Fruit fly (Drosophila melanogaster): ENCODE data around the gene CG17292.
A peak's percentile ranks its signal among the peaks of the same experiment; 100 is the strongest.

Gene CG17292

dm6 chr2L:8350560-8351171 is 19.6 kb upstream of the CG17292 start (continued):
- no peak for TF ChIP-seq ap (GFP tag; IDR thresholded peaks at IDR 0.05)
- peak; percentile 33; the same call in 1 of the 2 replicates for TF ChIP-seq rib (GFP tag; IDR thresholded peaks at IDR 0.05)
- TF ChIP-seq Kr (GFP tag; optimal IDR thresholded peaks at IDR 0.05) = no peak
- no peak for TF ChIP-seq ems (GFP tag; optimal IDR thresholded peaks at IDR 0.05)
- no peak for TF ChIP-seq mam (GFP tag; optimal IDR thresholded peaks at IDR 0.05)
- TF ChIP-seq Drgx (GFP tag; IDR thresholded peaks at IDR 0.05) = no peak
- TF ChIP-seq CG8478 (optimal IDR thresholded peaks at IDR 0.05) = no peak
- TF ChIP-seq MTF-1 (GFP tag; optimal IDR thresholded peaks at IDR 0.05; ENCODE audit: borderline replicate concordance) = peak; percentile 41
- TF ChIP-seq CG13894 (tag; optimal IDR thresholded peaks at IDR 0.05) = no peak
- no peak for TF ChIP-seq yki (optimal IDR thresholded peaks at IDR 0.05)
- no peak for TF ChIP-seq Ets65A (GFP tag)
- peak; percentile 17 for TF ChIP-seq CG18011 (GFP tag; optimal IDR thresholded peaks at IDR 0.05)
- peak; percentile 69 for TF ChIP-seq PHDP (tag; optimal IDR thresholded peaks at IDR 0.05)
- no peak for TF ChIP-seq CG18262 (tag; optimal IDR thresholded peaks at IDR 0.05)
- no peak for TF ChIP-seq nau (GFP tag; optimal IDR thresholded peaks at IDR 0.05)
- TF ChIP-seq aop (GFP tag; IDR thresholded peaks at IDR 0.05) = no peak
- TF ChIP-seq Sry-β (GFP tag; optimal IDR thresholded peaks at IDR 0.05) = no peak
- TF ChIP-seq tin (GFP tag; optimal IDR thresholded peaks at IDR 0.05) = no peak
- TF ChIP-seq grn (GFP tag; optimal IDR thresholded peaks at IDR 0.05) = peak; percentile 74
- no peak for TF ChIP-seq tup (GFP tag; optimal IDR thresholded peaks at IDR 0.05)
- no peak for TF ChIP-seq HmgD (GFP tag; optimal IDR thresholded peaks at IDR 0.05)
- no peak for TF ChIP-seq CG9797 (GFP tag; optimal IDR thresholded peaks at IDR 0.05)
- no peak for TF ChIP-seq tio (GFP tag; optimal IDR thresholded peaks at IDR 0.05)
- no peak for TF ChIP-seq CG9437 (GFP tag; optimal IDR thresholded peaks at IDR 0.05)
- TF ChIP-seq CG10462 (GFP tag; optimal IDR thresholded peaks at IDR 0.05) = no peak
- no peak for TF ChIP-seq tll (GFP tag; optimal IDR thresholded peaks at IDR 0.05)
- no peak for TF ChIP-seq pho (GFP tag; optimal IDR thresholded peaks at IDR 0.05)
- TF ChIP-seq Rx (GFP tag; IDR thresholded peaks at IDR 0.05) = no peak
- TF ChIP-seq CG17359 (tag; optimal IDR thresholded peaks at IDR 0.05) = peak; percentile 59
- TF ChIP-seq sob (GFP tag; IDR thresholded peaks at IDR 0.05) = peak; percentile 55; the same call in 1 of the 2 replicates
- no peak for TF ChIP-seq CG6175 (GFP tag; IDR thresholded peaks at IDR 0.05)
- no peak for TF ChIP-seq lbe (GFP tag; optimal IDR thresholded peaks at IDR 0.05)
- TF ChIP-seq Dad (GFP tag; optimal IDR thresholded peaks at IDR 0.05) = no peak
- TF ChIP-seq Scr (GFP tag; IDR thresholded peaks at IDR 0.05; ENCODE audit: partially characterized antibody) = no peak
- TF ChIP-seq gt (GFP tag; IDR thresholded peaks at IDR 0.05) = no peak
- peak; percentile 12; the same call in 1 of the 2 replicates for TF ChIP-seq Ada2b (GFP tag; IDR thresholded peaks at IDR 0.05)
- no peak for TF ChIP-seq CG14710 (tag; optimal IDR thresholded peaks at IDR 0.05)
- TF ChIP-seq crol (GFP tag; IDR thresholded peaks at IDR 0.05) = no peak
- TF ChIP-seq CG3726 (GFP tag; IDR thresholded peaks at IDR 0.05) = no peak
- TF ChIP-seq CG8089 (GFP tag; optimal IDR thresholded peaks at IDR 0.05) = no peak
- TF ChIP-seq CG10267 (tag; optimal IDR thresholded peaks at IDR 0.05) = no peak
- no peak for TF ChIP-seq gfzf (GFP tag; optimal IDR thresholded peaks at IDR 0.05)
- peak; percentile 33 for TF ChIP-seq CoRest (tag; optimal IDR thresholded peaks at IDR 0.05)
- peak; percentile 27 for TF ChIP-seq CG7839 (tag; optimal IDR thresholded peaks at IDR 0.05)
- peak; percentile 36 for TF ChIP-seq CG6813 (GFP tag; optimal IDR thresholded peaks at IDR 0.05)
- no peak for TF ChIP-seq CG14441 (GFP tag; IDR thresholded peaks at IDR 0.05)
- TF ChIP-seq CG17385 (GFP tag; optimal IDR thresholded peaks at IDR 0.05) = peak; percentile 55
- TF ChIP-seq CG2875 (GFP tag; optimal IDR thresholded peaks at IDR 0.05) = no peak
- TF ChIP-seq Deaf1 (tag; optimal IDR thresholded peaks at IDR 0.05) = no peak
- TF ChIP-seq CG10565 (GFP tag; optimal IDR thresholded peaks at IDR 0.05) = no peak
- no peak for TF ChIP-seq gcm2 (GFP tag; optimal IDR thresholded peaks at IDR 0.05)
